Worm (Caenorhabditis elegans) whole organism, mixed stage, embryonic: ENCODE data around the gene T23F6.3.
A peak's percentile ranks its signal among the peaks of the same experiment; 100 is the strongest.

Experiments used
- M03D4.4 ChIP-seq: sonication (generic microtip); optimal IDR thresholded peaks from 2 replicates; lab custom pipeline; 2017; ENCODE audit warnings: mild to moderate bottlenecking, missing genetic modification characterization, missing compliant biosample characterization
- bed-3 ChIP-seq: fragments of 200-800 bp; sonication (Bioruptor generic); optimal IDR thresholded peaks from 3 replicates; lab custom pipeline; 2018; ENCODE audit warnings: mild to moderate bottlenecking, missing genetic modification characterization, moderate library complexity, missing compliant biosample characterization
- blmp-1 ChIP-seq: fragments of 150-350 bp; optimal IDR thresholded peaks from 2 replicates; lab custom pipeline; 2014; ENCODE audit warnings: missing biosample characterization, missing genetic modification characterization
- ceh-39 ChIP-seq: fragments of 150-350 bp; optimal IDR thresholded peaks from 2 replicates; lab custom pipeline; 2014; ENCODE audit warnings: missing biosample characterization, missing genetic modification characterization
- ceh-43 ChIP-seq: fragments of 200-800 bp; sonication (Bioruptor generic); optimal IDR thresholded peaks from 2 replicates; lab custom pipeline; 2018; ENCODE audit warnings: mild to moderate bottlenecking, missing genetic modification characterization, moderate library complexity, missing compliant biosample characterization
- ceh-83 ChIP-seq: fragments of 200-800 bp; sonication (Bioruptor generic); optimal IDR thresholded peaks from 2 replicates; lab custom pipeline; 2018; ENCODE audit warnings: mild to moderate bottlenecking, missing genetic modification characterization, missing compliant biosample characterization
- ces-1 ChIP-seq: fragments of 150-350 bp; optimal IDR thresholded peaks from 2 replicates; lab custom pipeline; 2014; ENCODE audit warnings: missing biosample characterization, missing genetic modification reagents, missing genetic modification characterization
- cnd-1 ChIP-seq: fragments of 200-800 bp; sonication (Bioruptor generic); optimal IDR thresholded peaks from 2 replicates; lab custom pipeline; 2018; ENCODE audit warnings: mild to moderate bottlenecking, missing genetic modification characterization, missing compliant biosample characterization
- drap-1 ChIP-seq: fragments of 200-800 bp; sonication (Bioruptor generic); optimal IDR thresholded peaks from 3 replicates; lab custom pipeline; 2018; ENCODE audit warnings: mild to moderate bottlenecking, missing genetic modification characterization, missing compliant biosample characterization
- elt-3 ChIP-seq: fragments of 150-350 bp; optimal IDR thresholded peaks from 2 replicates; lab custom pipeline; 2014; ENCODE audit warnings: missing biosample characterization, missing genetic modification characterization
- ham-2 ChIP-seq: fragments of 200-800 bp; sonication (Bioruptor generic); optimal IDR thresholded peaks from 2 replicates; lab custom pipeline; 2018; ENCODE audit warnings: mild to moderate bottlenecking, missing genetic modification characterization, missing compliant biosample characterization
- hlh-1 ChIP-seq: fragments of 150-350 bp; optimal IDR thresholded peaks from 2 replicates; lab custom pipeline; 2014; ENCODE audit warnings: missing biosample characterization, missing genetic modification reagents, missing genetic modification characterization
- lin-13 ChIP-seq: fragments of 150-350 bp; optimal IDR thresholded peaks from 2 replicates; lab custom pipeline; 2014; ENCODE audit warnings: missing biosample characterization, missing genetic modification characterization
- lin-32 ChIP-seq: fragments of 200-800 bp; sonication (Bioruptor generic); optimal IDR thresholded peaks from 2 replicates; lab custom pipeline; 2018; ENCODE audit warnings: mild to moderate bottlenecking, missing genetic modification characterization, missing compliant biosample characterization
- lsy-2 ChIP-seq: fragments of 150-350 bp; optimal IDR thresholded peaks from 2 replicates; lab custom pipeline; 2014; ENCODE audit warnings: missing biosample characterization, missing genetic modification characterization
- mab-5 ChIP-seq: fragments of 150-350 bp; optimal IDR thresholded peaks from 2 replicates; lab custom pipeline; 2014; ENCODE audit warnings: missing biosample characterization, missing genetic modification characterization
- mep-1 ChIP-seq: fragments of 150-350 bp; optimal IDR thresholded peaks from 2 replicates; lab custom pipeline; 2017; ENCODE audit warnings: missing biosample characterization, missing genetic modification reagents, missing genetic modification characterization, inconsistent platforms
- mls-2 ChIP-seq: sonication (generic microtip); optimal IDR thresholded peaks from 2 replicates; lab custom pipeline; 2016; ENCODE audit warnings: mild to moderate bottlenecking, missing genetic modification characterization, moderate library complexity, missing compliant biosample characterization
- nhr-12 ChIP-seq: fragments of 150-350 bp; optimal IDR thresholded peaks from 2 replicates; lab custom pipeline; 2014; ENCODE audit warnings: missing biosample characterization, missing genetic modification characterization
- nhr-2 ChIP-seq: fragments of 150-350 bp; optimal IDR thresholded peaks from 2 replicates; lab custom pipeline; 2014; ENCODE audit warnings: missing biosample characterization, missing genetic modification characterization
- nhr-237 ChIP-seq: fragments of 150-350 bp; optimal IDR thresholded peaks from 2 replicates; lab custom pipeline; 2014; ENCODE audit warnings: missing biosample characterization, missing genetic modification characterization
- nhr-28 ChIP-seq: fragments of 150-350 bp; optimal IDR thresholded peaks from 2 replicates; lab custom pipeline; 2014; ENCODE audit warnings: missing biosample characterization, missing genetic modification characterization
- nhr-76 ChIP-seq: sonication (generic microtip); optimal IDR thresholded peaks from 2 replicates; lab custom pipeline; 2017; ENCODE audit warnings: missing biosample characterization, missing genetic modification characterization
- pha-4 ChIP-seq: fragments of 150-350 bp; optimal IDR thresholded peaks from 2 replicates; lab custom pipeline; 2018; ENCODE audit warnings: missing biosample characterization, missing genetic modification reagents, missing genetic modification characterization
- snpc-4 ChIP-seq: fragments of 150-350 bp; optimal IDR thresholded peaks from 2 replicates; lab custom pipeline; 2014; ENCODE audit warnings: missing biosample characterization, missing genetic modification characterization
- sptf-1 ChIP-seq: sonication (generic microtip); optimal IDR thresholded peaks from 2 replicates; lab custom pipeline; 2017; ENCODE audit warnings: mild to moderate bottlenecking, missing genetic modification characterization, moderate library complexity, missing compliant biosample characterization
- tbx-8 ChIP-seq: fragments of 200-800 bp; sonication (Bioruptor generic); optimal IDR thresholded peaks from 2 replicates; lab custom pipeline; 2018; ENCODE audit warnings: mild to moderate bottlenecking, missing genetic modification characterization, moderate library complexity, missing compliant biosample characterization
- unc-39 ChIP-seq: fragments of 150-350 bp; optimal IDR thresholded peaks from 2 replicates; lab custom pipeline; 2014; ENCODE audit warnings: missing biosample characterization, missing genetic modification characterization
- zip-8 ChIP-seq: fragments of 150-350 bp; optimal IDR thresholded peaks from 2 replicates; lab custom pipeline; 2014; ENCODE audit warnings: missing biosample characterization, missing genetic modification characterization

T23F6.3 gene

ce11 chrIV:12724641-12725040, at the start of gene T23F6.3, which contains the start of gene rbd-1:
Gene T23F6.3 (minus strand): TSS chrIV:12724760.
Gene rbd-1 (plus strand): TSS chrIV:12724986.
- TF ChIP-seq nhr-28 (tag; lab: Kevin White, UChicago) (no peak), nhr-2 (tag; lab: Kevin White, UChicago) (no peak), lsy-2 (tag; lab: Kevin White, UChicago) (peak; percentile 78), cnd-1 (tag; lab: Kevin White, UChicago) (no peak), bed-3 (GFP tag; lab: Kevin White, UChicago) (no peak), elt-3 (tag; lab: Kevin White, UChicago) (no peak), tbx-8 (no peak), ceh-83 (GFP tag; lab: Kevin White, UChicago) (no peak), ham-2 (GFP tag; lab: Kevin White, UChicago) (no peak), ces-1 (GFP tag; lab: Kevin White, UChicago) (no peak), M03D4.4 (tag; lab: Kevin White, UChicago) (peak; percentile 10), nhr-237 (tag; lab: Kevin White, UChicago) (peak; percentile 81), snpc-4 (tag; lab: Kevin White, UChicago) (no peak), drap-1 (GFP tag; lab: Kevin White, UChicago) (peak; percentile 41), zip-8 (tag; lab: Kevin White, UChicago) (no peak), nhr-12 (no peak), ceh-43 (GFP tag; lab: Kevin White, UChicago) (no peak), hlh-1 (tag; lab: Kevin White, UChicago) (peak; percentile 5), mep-1 (tag; lab: Kevin White, UChicago) (peak; percentile 81), ceh-39 (tag; lab: Kevin White, UChicago) (no peak), mab-5 (peak; percentile 40), nhr-76 (tag; lab: Kevin White, UChicago) (no peak), lin-13 (tag; lab: Kevin White, UChicago) (peak; percentile 74), pha-4 (peak; percentile 73), unc-39 (tag; lab: Kevin White, UChicago) (no peak), sptf-1 (tag; lab: Kevin White, UChicago) (peak; percentile 71)

- TF ChIP-seq ces-1 (GFP tag; lab: Kevin White, UChicago) (peak; percentile 52), nhr-76 (tag; lab: Kevin White, UChicago) (no peak), blmp-1 (tag; lab: Kevin White, UChicago) (no peak), lin-32 (GFP tag; lab: Kevin White, UChicago) (no peak), nhr-2 (tag; lab: Kevin White, UChicago) (no peak), pha-4 (no peak), mls-2 (no peak)
Measured at ce11 chrIV:12773519-12773918, 49.0 kb upstream of the T23F6.3 start, which contains the start of gene unc-31. Gene unc-31 (plus strand): TSS chrIV:12773867.

ce11 chrIV:12771414-12771813, 46.9 kb upstream of the T23F6.3 start:
- TF ChIP-seq blmp-1 (tag; lab: Kevin White, UChicago): no peak
- TF ChIP-seq nhr-12: no peak
- TF ChIP-seq snpc-4 (tag; lab: Kevin White, UChicago): no peak
- TF ChIP-seq elt-3 (tag; lab: Kevin White, UChicago): no peak
- TF ChIP-seq mls-2: peak; percentile 57
- TF ChIP-seq ham-2 (GFP tag; lab: Kevin White, UChicago): no peak
- no peak for TF ChIP-seq unc-39 (tag; lab: Kevin White, UChicago)
- peak; percentile 45 for TF ChIP-seq sptf-1 (tag; lab: Kevin White, UChicago)
- TF ChIP-seq ceh-83 (GFP tag; lab: Kevin White, UChicago): no peak
- TF ChIP-seq ces-1 (GFP tag; lab: Kevin White, UChicago): peak; percentile 79
- TF ChIP-seq pha-4: no peak
- no peak for TF ChIP-seq lin-32 (GFP tag; lab: Kevin White, UChicago)
- TF ChIP-seq lsy-2 (tag; lab: Kevin White, UChicago): peak; percentile 3
- TF ChIP-seq lin-13 (tag; lab: Kevin White, UChicago): no peak
- TF ChIP-seq, all 35 proteins: peak for 4

ce11 chrIV:12765067-12765466, 40.5 kb upstream of the T23F6.3 start, which contains the start of gene ZK897.10:
Gene ZK897.10 (plus strand): TSS chrIV:12765351.
- no peak for TF ChIP-seq ham-2 (GFP tag; lab: Kevin White, UChicago)

- TF ChIP-seq zip-8 (tag; lab: Kevin White, UChicago) (no peak), ces-1 (GFP tag; lab: Kevin White, UChicago) (peak; percentile 83)
Measured at ce11 chrIV:12762782-12763181, 38.2 kb upstream of the T23F6.3 start.
